Fruit fly (Drosophila melanogaster) whole organism, embryonic: ENCODE measurements around the gene nol.

ENCODE experiments used
- Bdp1 ChIP-seq: fragments of 200-800 bp; sonication (Bioruptor generic); optimal IDR thresholded peaks from 3 replicates; lab custom pipeline; 2016; ENCODE audit warnings: missing biosample characterization, missing genetic modification characterization
- CG10267 ChIP-seq: fragments of 200-800 bp; sonication (Bioruptor generic); optimal IDR thresholded peaks from 2 replicates; lab custom pipeline; 2018; ENCODE audit warnings: missing biosample characterization, mild to moderate bottlenecking, missing genetic modification characterization, moderate library complexity
- CG10462 ChIP-seq: fragments of 200-800 bp; sonication (Bioruptor generic); optimal IDR thresholded peaks from 2 replicates; lab custom pipeline; 2016; ENCODE audit warnings: missing biosample characterization, missing genetic modification characterization
- CG10565 ChIP-seq: fragments of 200-800 bp; sonication (Bioruptor generic); optimal IDR thresholded peaks from 3 replicates; lab custom pipeline; 2016; ENCODE audit warnings: missing biosample characterization, mild to moderate bottlenecking, missing genetic modification characterization
- CG10979 ChIP-seq: fragments of 200-800 bp; sonication (Bioruptor generic); optimal IDR thresholded peaks from 2 replicates; lab custom pipeline; 2018; ENCODE audit warnings: missing biosample characterization, mild to moderate bottlenecking, missing genetic modification characterization, moderate library complexity
- CG11398 ChIP-seq: fragments of 200-800 bp; sonication (Bioruptor generic); optimal IDR thresholded peaks from 2 replicates; lab custom pipeline; 2016; ENCODE audit warnings: missing biosample characterization, missing genetic modification characterization
- CG11723 ChIP-seq: fragments of 200-800 bp; sonication (Bioruptor generic); optimal IDR thresholded peaks from 2 replicates; lab custom pipeline; 2017; ENCODE audit warnings: missing biosample characterization, mild to moderate bottlenecking, missing genetic modification characterization
- CG13775 ChIP-seq: fragments of 200-800 bp; sonication (Bioruptor generic); optimal IDR thresholded peaks from 3 replicates; lab custom pipeline; 2017; ENCODE audit warnings: missing biosample characterization, mild to moderate bottlenecking, missing genetic modification characterization
- CG15514 ChIP-seq: fragments of 200-800 bp; sonication (Bioruptor generic); optimal IDR thresholded peaks from 3 replicates; lab custom pipeline; 2017; ENCODE audit warnings: missing biosample characterization, missing genetic modification characterization, mild to moderate bottlenecking, moderate library complexity, missing genetic modification reagents
- CG17802 ChIP-seq: fragments of 200-800 bp; sonication (Bioruptor generic); optimal IDR thresholded peaks from 2 replicates; lab custom pipeline; 2018; ENCODE audit warnings: missing biosample characterization, mild to moderate bottlenecking, missing genetic modification characterization, moderate library complexity
- CG2678 ChIP-seq: fragments of 200-800 bp; sonication (Bioruptor generic); optimal IDR thresholded peaks from 3 replicates; lab custom pipeline; 2019; ENCODE audit warnings: missing biosample characterization, mild to moderate bottlenecking, missing genetic modification characterization, moderate library complexity
- CG2712 ChIP-seq: fragments of 200-800 bp; optimal IDR thresholded peaks from 3 replicates; lab custom pipeline; 2019; ENCODE audit warnings: missing biosample characterization, mild to moderate bottlenecking, missing genetic modification characterization, moderate library complexity
- CG2875 ChIP-seq: fragments of 200-800 bp; sonication (Bioruptor generic); optimal IDR thresholded peaks from 2 replicates; lab custom pipeline; 2017; ENCODE audit warnings: missing biosample characterization, mild to moderate bottlenecking, missing genetic modification characterization, missing genetic modification reagents
- CG33557 ChIP-seq: fragments of 200-800 bp; sonication (Bioruptor generic); optimal IDR thresholded peaks from 2 replicates; lab custom pipeline; 2019; ENCODE audit warnings: missing biosample characterization, mild to moderate bottlenecking, missing genetic modification characterization, moderate library complexity
- CG5180 ChIP-seq: fragments of 200-800 bp; sonication (Bioruptor generic); optimal IDR thresholded peaks from 3 replicates; lab custom pipeline; 2017; ENCODE audit warnings: missing biosample characterization, missing genetic modification characterization, mild to moderate bottlenecking, moderate library complexity, missing genetic modification reagents
- CG7271 ChIP-seq: fragments of 200-800 bp; sonication (Bioruptor generic); optimal IDR thresholded peaks from 2 replicates; lab custom pipeline; 2018; ENCODE audit warnings: missing biosample characterization, mild to moderate bottlenecking, missing genetic modification characterization, moderate library complexity
- CG7839 ChIP-seq: fragments of 200-800 bp; sonication (Bioruptor generic); optimal IDR thresholded peaks from 3 replicates; lab custom pipeline; 2018; ENCODE audit warnings: missing biosample characterization, mild to moderate bottlenecking, missing genetic modification characterization, moderate library complexity
- CG9797 ChIP-seq: fragments of 200-800 bp; sonication (Bioruptor generic); optimal IDR thresholded peaks from 3 replicates; lab custom pipeline; 2018; ENCODE audit warnings: missing biosample characterization, mild to moderate bottlenecking, missing genetic modification characterization
- Dad ChIP-seq: fragments of 200-800 bp; sonication (Bioruptor generic); optimal IDR thresholded peaks from 3 replicates; lab custom pipeline; 2016; ENCODE audit warnings: missing biosample characterization, missing genetic modification characterization
- Gsc ChIP-seq: fragments of 200-800 bp; sonication (Bioruptor generic); IDR thresholded peaks from 2 replicates; pipeline ENCODE4 v1.3.6; 2022; ENCODE audit warnings: missing biosample characterization, missing genetic modification characterization
- MBD-R2 ChIP-seq: fragments of 200-800 bp; sonication (Bioruptor generic); IDR thresholded peaks from 2 replicates; pipeline ENCODE4 v1.3.6; 2022; ENCODE audit warnings: missing biosample characterization, missing genetic modification characterization
- Mes4 ChIP-seq: fragments of 200-800 bp; sonication (Bioruptor generic); optimal IDR thresholded peaks from 2 replicates; lab custom pipeline; 2016; ENCODE audit warnings: missing biosample characterization, missing genetic modification characterization
- Nf-YB ChIP-seq: fragments of 200-800 bp; sonication (Bioruptor generic); optimal IDR thresholded peaks from 3 replicates; lab custom pipeline; 2019; ENCODE audit warnings: missing biosample characterization, mild to moderate bottlenecking, missing genetic modification characterization, moderate library complexity
- Nf-YC ChIP-seq: fragments of 200-800 bp; optimal IDR thresholded peaks from 3 replicates; lab custom pipeline; 2019; ENCODE audit warnings: missing biosample characterization, mild to moderate bottlenecking, missing genetic modification characterization, moderate library complexity
- Oaz ChIP-seq: fragments of 200-800 bp; sonication (Bioruptor generic); IDR thresholded peaks from 2 replicates; pipeline ENCODE4 v1.3.6; 2022; ENCODE audit warnings: missing biosample characterization, missing genetic modification characterization
- Optix ChIP-seq: fragments of 200-800 bp; sonication (Bioruptor generic); IDR thresholded peaks from 3 replicates; pipeline ENCODE4 v1.3.6; 2022; ENCODE audit warnings: missing biosample characterization, missing genetic modification characterization
- Pdp1 ChIP-seq, 2 experiments: fragments of 200-800 bp; sonication (Bioruptor generic); optimal IDR thresholded peaks; 3 replicates each; lab custom pipeline; 2016; ENCODE audit warnings: missing biosample characterization in 2 of 2, missing genetic modification characterization in 2 of 2, mild to moderate bottlenecking in 1 of 2, moderate library complexity in 1 of 2
- Ravus ChIP-seq: fragments of 200-800 bp; sonication (Bioruptor generic); IDR thresholded peaks from 2 replicates; pipeline ENCODE4 v1.3.6; 2022; ENCODE audit warnings: missing biosample characterization, missing genetic modification characterization
- Scr ChIP-seq: fragments of 200-800 bp; sonication (Bioruptor generic); IDR thresholded peaks from 2 replicates; pipeline ENCODE4 v1.3.6; 2022; ENCODE audit warnings: missing biosample characterization, missing genetic modification characterization; ENCODE audit not compliant: partially characterized antibody
- Sin3A ChIP-seq: fragments of >200 bp; optimal IDR thresholded peaks from 2 replicates; lab custom pipeline; 2018
- Sry-δ ChIP-seq: fragments of 200-800 bp; sonication (Bioruptor generic); optimal IDR thresholded peaks from 2 replicates; lab custom pipeline; 2016; ENCODE audit warnings: missing biosample characterization, missing genetic modification characterization
- bigmax ChIP-seq: fragments of 200-800 bp; sonication (Bioruptor generic); optimal IDR thresholded peaks from 2 replicates; lab custom pipeline; 2018; ENCODE audit warnings: missing biosample characterization, mild to moderate bottlenecking, missing genetic modification characterization
- bowl ChIP-seq: fragments of 200-800 bp; sonication (Bioruptor generic); IDR thresholded peaks from 2 replicates; pipeline ENCODE4 v1.3.6; 2022; ENCODE audit warnings: missing biosample characterization, missing genetic modification characterization
- danr ChIP-seq: fragments of 200-800 bp; sonication (Bioruptor generic); IDR thresholded peaks from 2 replicates; pipeline ENCODE4 v1.3.6; 2022; ENCODE audit warnings: missing biosample characterization, missing genetic modification characterization
- dmrt11E ChIP-seq: fragments of 200-800 bp; sonication (Bioruptor generic); optimal IDR thresholded peaks from 3 replicates; lab custom pipeline; 2018; ENCODE audit warnings: missing biosample characterization, mild to moderate bottlenecking, missing genetic modification characterization, moderate library complexity
- grn ChIP-seq: fragments of 200-800 bp; sonication (Bioruptor generic); optimal IDR thresholded peaks from 3 replicates; lab custom pipeline; 2017; ENCODE audit warnings: missing biosample characterization, missing genetic modification characterization
- her ChIP-seq: fragments of 200-800 bp; sonication (Bioruptor generic); optimal IDR thresholded peaks from 2 replicates; lab custom pipeline; 2016; ENCODE audit warnings: missing biosample characterization, missing genetic modification characterization
- jing ChIP-seq: fragments of 200-800 bp; sonication (Bioruptor generic); optimal IDR thresholded peaks from 2 replicates; lab custom pipeline; 2018; ENCODE audit warnings: missing biosample characterization, mild to moderate bottlenecking, missing genetic modification characterization
- kah ChIP-seq: fragments of 200-800 bp; sonication (Bioruptor generic); optimal IDR thresholded peaks from 2 replicates; lab custom pipeline; 2018; ENCODE audit warnings: missing biosample characterization, mild to moderate bottlenecking, missing genetic modification characterization
- ken ChIP-seq: fragments of 200-800 bp; sonication (Bioruptor generic); IDR thresholded peaks from 3 replicates; pipeline ENCODE4 v1.3.6; 2022; ENCODE audit warnings: missing biosample characterization, missing genetic modification characterization
- kni ChIP-seq: fragments of 200-800 bp; sonication (Bioruptor generic); optimal IDR thresholded peaks from 3 replicates; lab custom pipeline; 2017; ENCODE audit warnings: mild to moderate bottlenecking, missing biosample characterization, missing genetic modification reagents, missing genetic modification characterization
- nau ChIP-seq: fragments of 200-800 bp; sonication (Bioruptor generic); optimal IDR thresholded peaks from 3 replicates; lab custom pipeline; 2017; ENCODE audit warnings: missing biosample characterization, mild to moderate bottlenecking, missing genetic modification characterization, missing genetic modification reagents
- pnt ChIP-seq: fragments of 200-800 bp; sonication (Bioruptor generic); optimal IDR thresholded peaks from 3 replicates; lab custom pipeline; 2016; ENCODE audit warnings: missing biosample characterization, missing genetic modification characterization
- psq ChIP-seq: fragments of 200-800 bp; sonication (Bioruptor generic); optimal IDR thresholded peaks from 2 replicates; lab custom pipeline; 2017; ENCODE audit warnings: missing biosample characterization, missing genetic modification characterization
- ro ChIP-seq: fragments of 200-800 bp; sonication (Bioruptor generic); IDR thresholded peaks from 2 replicates; pipeline ENCODE4 v1.3.6; 2022; ENCODE audit warnings: missing biosample characterization, missing genetic modification characterization
- schlank ChIP-seq: fragments of 200-800 bp; sonication (Bioruptor generic); optimal IDR thresholded peaks from 2 replicates; lab custom pipeline; 2018; ENCODE audit warnings: missing biosample characterization, mild to moderate bottlenecking, missing genetic modification characterization
- shn ChIP-seq: fragments of 200-800 bp; sonication (Bioruptor generic); optimal IDR thresholded peaks from 3 replicates; lab custom pipeline; 2016; ENCODE audit warnings: missing biosample characterization, missing genetic modification characterization
- ssp ChIP-seq: fragments of 200-800 bp; sonication (Bioruptor generic); IDR thresholded peaks from 2 replicates; pipeline ENCODE4 v1.3.6; 2022; ENCODE audit warnings: missing biosample characterization, missing genetic modification characterization
- wor ChIP-seq: fragments of 200-800 bp; sonication (Bioruptor generic); IDR thresholded peaks from 2 replicates; pipeline ENCODE4 v1.3.6; 2022; ENCODE audit warnings: missing biosample characterization, missing genetic modification characterization

nol gene

DNA sequence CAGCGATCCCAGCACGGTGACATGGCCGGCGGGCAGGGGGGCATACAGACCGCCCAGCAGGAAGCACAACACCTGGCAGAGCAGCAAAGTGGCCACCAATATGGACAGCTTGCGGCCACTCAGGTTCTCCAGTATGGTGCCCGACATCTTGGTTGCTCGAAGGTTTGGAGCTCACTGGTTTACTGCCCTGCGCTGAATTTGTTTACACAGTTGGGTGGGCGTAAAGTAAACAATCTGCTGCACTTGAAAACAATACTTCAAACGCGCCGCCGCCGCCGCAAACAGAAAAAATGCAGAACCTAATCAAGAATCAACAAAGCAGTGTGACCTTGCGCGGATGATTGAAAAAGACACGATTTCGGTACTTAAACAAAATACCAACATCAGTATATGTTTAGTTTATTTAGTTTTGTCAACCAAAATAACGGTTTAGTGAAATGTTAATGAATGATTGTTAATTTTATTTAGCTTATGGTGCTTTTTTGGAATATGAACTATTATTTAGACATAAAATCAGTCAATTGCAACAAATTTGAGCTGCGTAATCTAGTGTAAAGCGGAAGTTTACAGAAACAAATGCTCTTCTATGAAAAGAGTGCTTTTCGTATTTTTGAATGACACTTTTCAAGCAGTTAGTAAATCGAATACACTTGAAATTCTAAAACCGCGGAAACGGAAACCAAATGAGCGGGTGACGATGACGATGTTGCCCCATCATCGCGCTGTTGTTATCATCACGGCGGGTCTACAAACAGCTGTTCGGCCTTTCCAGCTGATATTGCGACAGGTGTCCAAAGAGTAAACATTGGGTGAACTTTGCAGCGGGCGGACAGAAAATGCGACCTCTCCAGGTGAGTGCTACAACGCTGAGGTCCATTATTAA is 38.9 kb downstream of the nol start, which contains the start of the genes wls and Adck5 (continued):
- TF ChIP-seq kni: no peak
- peak; percentile 7 for TF ChIP-seq CG5180
- TF ChIP-seq CG17802 (tag; lab: Kevin White, UChicago): no peak
- TF ChIP-seq CG10462 (GFP tag; lab: Kevin White, UChicago): peak; percentile 42
- no peak for TF ChIP-seq wor (GFP tag; lab: Robert Waterston, UW)
- no peak for TF ChIP-seq danr (GFP tag; lab: Robert Waterston, UW)
- peak; percentile 45 for TF ChIP-seq CG11723 (GFP tag; lab: Kevin White, UChicago)
- TF ChIP-seq Nf-YC (tag; lab: Kevin White, UChicago): no peak
- TF ChIP-seq ssp: no peak
- no peak for TF ChIP-seq nau (GFP tag; lab: Kevin White, UChicago)
- TF ChIP-seq CG10565 (GFP tag; lab: Kevin White, UChicago): no peak
- no peak for TF ChIP-seq CG7839 (tag; lab: Kevin White, UChicago)
- TF ChIP-seq bowl: no peak
- TF ChIP-seq her (GFP tag; lab: Kevin White, UChicago): peak; percentile 46
- TF ChIP-seq CG15514 (GFP tag; lab: Kevin White, UChicago): peak; percentile 78
- peak; percentile 63 for TF ChIP-seq Mes4
- TF ChIP-seq CG2875 (GFP tag; lab: Kevin White, UChicago): peak; percentile 25
- no peak; the same call in 1 of the 2 replicates for TF ChIP-seq Scr (GFP tag; lab: Robert Waterston, UW)
- TF ChIP-seq CG9797 (GFP tag; lab: Kevin White, UChicago): peak; percentile 70
- no peak for TF ChIP-seq CG33557 (GFP tag; lab: Kevin White, UChicago)
- TF ChIP-seq psq (GFP tag; lab: Kevin White, UChicago): no peak
- TF ChIP-seq Optix (GFP tag; lab: Robert Waterston, UW): no peak
- TF ChIP-seq CG10979: peak; percentile 16
- TF ChIP-seq Dad (GFP tag; lab: Kevin White, UChicago): peak; percentile 21
- peak; percentile 45 for TF ChIP-seq CG11398 (GFP tag; lab: Kevin White, UChicago)
- no peak for TF ChIP-seq CG2712
- no peak for TF ChIP-seq dmrt11E (tag; lab: Kevin White, UChicago)
- no peak for TF ChIP-seq Oaz
- TF ChIP-seq Sry-δ (GFP tag; lab: Kevin White, UChicago): peak; percentile 25
- TF ChIP-seq Bdp1: no peak
- TF ChIP-seq kah (GFP tag; lab: Kevin White, UChicago): peak; percentile 92
- TF ChIP-seq jing (GFP tag; lab: Kevin White, UChicago): no peak
- no peak for TF ChIP-seq grn (GFP tag; lab: Kevin White, UChicago)
- TF ChIP-seq ro (GFP tag; lab: Robert Waterston, UW): no peak
- TF ChIP-seq Ravus (GFP tag; lab: Robert Waterston, UW): no peak
- TF ChIP-seq Sin3A (lab: Kevin White, UChicago): peak; percentile 59
- peak; percentile 50 for TF ChIP-seq CG7271 (tag; lab: Kevin White, UChicago)
- TF ChIP-seq MBD-R2: peak; percentile 76
- TF ChIP-seq Nf-YB (GFP tag; lab: Kevin White, UChicago): no peak
- TF ChIP-seq shn (GFP tag; lab: Kevin White, UChicago): peak; percentile 36
- peak; percentile 10 to 52 for TF ChIP-seq Pdp1 (GFP tag; optimal IDR thresholded peaks at IDR 0.05; lab: Kevin White, UChicago)
- no peak for TF ChIP-seq ken (GFP tag; lab: Robert Waterston, UW)
- TF ChIP-seq CG10267 (tag; lab: Kevin White, UChicago): peak; percentile 52
- no peak for TF ChIP-seq CG2678
- peak; percentile 71 for TF ChIP-seq schlank
- TF ChIP-seq Gsc: no peak
- peak; percentile 41 for TF ChIP-seq bigmax (GFP tag; lab: Kevin White, UChicago)
- peak; percentile 58 for TF ChIP-seq CG13775 (GFP tag; lab: Kevin White, UChicago)
- TF ChIP-seq pnt (GFP tag; lab: Kevin White, UChicago): no peak
